Worm (Caenorhabditis elegans) whole organism, young adult: ENCODE data around the gene srsx-13.

ENCODE experiments used
- C06A6.2 ChIP-seq: fragments of 200-800 bp; sonication (Bioruptor generic); conservative IDR thresholded peaks from 2 replicates; pipeline ENCODE4 v1.3.6; 2022; ENCODE audit warnings: missing genetic modification characterization, missing compliant biosample characterization
- C17E4.6 ChIP-seq: fragments of 200-800 bp; sonication (Bioruptor generic); IDR thresholded peaks from 2 replicates; pipeline ENCODE4 v1.3.6; 2022; ENCODE audit warnings: missing genetic modification reagents, missing genetic modification characterization, missing compliant biosample characterization
- K12H6.12 ChIP-seq: fragments of 200-800 bp; sonication (Bioruptor generic); optimal IDR thresholded peaks from 2 replicates; lab custom pipeline; 2018; ENCODE audit warnings: mild to moderate bottlenecking, missing genetic modification characterization, missing compliant biosample characterization
- ama-1 ChIP-seq, 3 experiments: fragments of 150-350 bp in 1 of 3; sonication (generic microtip) in 2 of 3; optimal IDR thresholded peaks; 2 replicates each; lab custom pipeline; 2014 to 2018; ENCODE audit warnings: missing biosample characterization in 2 of 3, missing genetic modification characterization in 2 of 3, missing genetic modification reagents in 2 of 3
- egrh-3 ChIP-seq: fragments of 200-800 bp; sonication (Bioruptor generic); IDR thresholded peaks from 2 replicates; pipeline ENCODE4 v1.3.6; 2022; ENCODE audit warnings: missing genetic modification reagents, missing genetic modification characterization, missing compliant biosample characterization
- lin-40 ChIP-seq: sonication (generic microtip); optimal IDR thresholded peaks from 2 replicates; lab custom pipeline; 2016; ENCODE audit warnings: missing genetic modification characterization, mild to moderate bottlenecking, missing compliant biosample characterization, missing genotype, missing genetic modification reagents
- mcd-1 ChIP-seq: fragments of 200-800 bp; sonication (Bioruptor generic); IDR thresholded peaks from 2 replicates; pipeline ENCODE4 v1.3.6; 2022; ENCODE audit warnings: missing genetic modification reagents, missing genetic modification characterization, missing compliant biosample characterization
- mel-28 ChIP-seq: sonication (generic microtip); optimal IDR thresholded peaks from 2 replicates; lab custom pipeline; 2016; ENCODE audit warnings: borderline replicate concordance, mild to moderate bottlenecking, missing genetic modification characterization, missing compliant biosample characterization
- nhr-179 ChIP-seq: sonication (generic microtip); optimal IDR thresholded peaks from 2 replicates; lab custom pipeline; 2016; ENCODE audit warnings: mild to moderate bottlenecking, missing genetic modification characterization, missing compliant biosample characterization
- sea-2 ChIP-seq: fragments of 200-800 bp; sonication (Bioruptor generic); IDR thresholded peaks from 2 replicates; pipeline ENCODE4 v1.3.6; 2022; ENCODE audit warnings: missing genetic modification characterization, missing compliant biosample characterization
- tbx-9 ChIP-seq: sonication (generic microtip); optimal IDR thresholded peaks from 2 replicates; lab custom pipeline; 2016; ENCODE audit warnings: borderline replicate concordance, missing genetic modification characterization, inconsistent platforms, missing compliant biosample characterization

DNA sequence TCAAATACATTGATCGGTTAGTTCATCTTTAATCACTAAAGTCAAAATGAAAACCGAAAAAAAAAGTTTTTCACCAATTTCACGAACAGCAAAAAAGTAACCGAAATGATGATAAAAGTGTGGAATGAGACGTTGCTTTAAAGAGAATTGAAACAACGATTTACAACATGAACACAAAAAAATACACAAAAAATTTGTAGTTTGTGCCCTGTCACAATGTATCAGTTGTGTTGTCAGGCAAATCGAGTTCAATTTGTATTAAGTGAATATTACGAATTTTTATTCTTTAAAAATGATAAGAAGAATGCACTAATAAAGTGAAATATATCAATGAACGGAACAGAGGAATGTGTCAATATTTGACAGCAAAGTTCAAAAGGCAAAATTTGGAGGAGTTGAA lies 48.8 kb upstream of the srsx-13 start:
- TF ChIP-seq egrh-3 (no peak), nhr-179 (no peak), ama-1 (optimal IDR thresholded peaks at IDR 0.05; lab: Kevin White, UChicago) (no peak), ama-1 (GFP tag; optimal IDR thresholded peaks at IDR 0.05; lab: Kevin White, UChicago) (no peak), sea-2 (GFP tag; lab: Robert Waterston, UW) (no peak), tbx-9 (no peak), mcd-1 (GFP tag; lab: Robert Waterston, UW) (no peak), C17E4.6 (GFP tag; lab: Robert Waterston, UW) (no peak), K12H6.12 (no peak), lin-40 (no peak), mel-28 (tag; lab: Kevin White, UChicago) (no peak), C06A6.2 (GFP tag; lab: Robert Waterston, UW) (no peak)
